Worm (Caenorhabditis elegans) whole organism, late embryonic: Measurements from ENCODE around the gene Y102A11A.1.

Experiments used
- Y22D7AL.16 ChIP-seq: sonication (generic microtip); optimal IDR thresholded peaks from 2 replicates; lab custom pipeline; 2016; ENCODE audit warnings: missing genetic modification characterization, missing compliant biosample characterization
- ceh-14 ChIP-seq: sonication (generic microtip); optimal IDR thresholded peaks from 2 replicates; lab custom pipeline; 2016; ENCODE audit warnings: missing genotype, missing genetic modification characterization, missing compliant biosample characterization
- ceh-30 ChIP-seq: fragments of 150-350 bp; optimal IDR thresholded peaks from 2 replicates; lab custom pipeline; 2014; ENCODE audit warnings: missing biosample characterization, missing genetic modification characterization
- ceh-34 ChIP-seq: sonication (generic microtip); optimal IDR thresholded peaks from 2 replicates; lab custom pipeline; 2016; ENCODE audit warnings: mild to moderate bottlenecking, missing genetic modification characterization, missing compliant biosample characterization
- ceh-6 ChIP-seq: fragments of 200-800 bp; sonication (Bioruptor generic); optimal IDR thresholded peaks from 2 replicates; lab custom pipeline; 2018; ENCODE audit warnings: mild to moderate bottlenecking, missing genetic modification characterization, missing compliant biosample characterization
- che-1 ChIP-seq: sonication (generic microtip); optimal IDR thresholded peaks from 2 replicates; lab custom pipeline; 2016; ENCODE audit warnings: mild to moderate bottlenecking, missing genetic modification characterization, missing compliant biosample characterization
- dmd-4 ChIP-seq: sonication (generic microtip); optimal IDR thresholded peaks from 2 replicates; lab custom pipeline; 2016; ENCODE audit warnings: borderline replicate concordance, missing genetic modification characterization, missing compliant biosample characterization
- ets-4 ChIP-seq: sonication (generic microtip); optimal IDR thresholded peaks from 2 replicates; lab custom pipeline; 2016; ENCODE audit warnings: missing genetic modification characterization, missing compliant biosample characterization
- nfya-1 ChIP-seq: sonication (generic microtip); optimal IDR thresholded peaks from 2 replicates; lab custom pipeline; 2017; ENCODE audit warnings: missing genetic modification characterization, mild to moderate bottlenecking, missing compliant biosample characterization, antibody characterized with exemption, moderate library complexity
- nhr-11 ChIP-seq: fragments of 150-350 bp; optimal IDR thresholded peaks from 2 replicates; lab custom pipeline; 2014; ENCODE audit warnings: missing biosample characterization, missing genetic modification characterization
- pqm-1 ChIP-seq: sonication (generic microtip); optimal IDR thresholded peaks from 2 replicates; lab custom pipeline; 2016; ENCODE audit warnings: missing genetic modification characterization, missing compliant biosample characterization
- ttx-3 ChIP-seq: sonication (generic microtip); optimal IDR thresholded peaks from 2 replicates; lab custom pipeline; 2016; ENCODE audit warnings: missing genetic modification reagents, missing genetic modification characterization, missing compliant biosample characterization

DNA sequence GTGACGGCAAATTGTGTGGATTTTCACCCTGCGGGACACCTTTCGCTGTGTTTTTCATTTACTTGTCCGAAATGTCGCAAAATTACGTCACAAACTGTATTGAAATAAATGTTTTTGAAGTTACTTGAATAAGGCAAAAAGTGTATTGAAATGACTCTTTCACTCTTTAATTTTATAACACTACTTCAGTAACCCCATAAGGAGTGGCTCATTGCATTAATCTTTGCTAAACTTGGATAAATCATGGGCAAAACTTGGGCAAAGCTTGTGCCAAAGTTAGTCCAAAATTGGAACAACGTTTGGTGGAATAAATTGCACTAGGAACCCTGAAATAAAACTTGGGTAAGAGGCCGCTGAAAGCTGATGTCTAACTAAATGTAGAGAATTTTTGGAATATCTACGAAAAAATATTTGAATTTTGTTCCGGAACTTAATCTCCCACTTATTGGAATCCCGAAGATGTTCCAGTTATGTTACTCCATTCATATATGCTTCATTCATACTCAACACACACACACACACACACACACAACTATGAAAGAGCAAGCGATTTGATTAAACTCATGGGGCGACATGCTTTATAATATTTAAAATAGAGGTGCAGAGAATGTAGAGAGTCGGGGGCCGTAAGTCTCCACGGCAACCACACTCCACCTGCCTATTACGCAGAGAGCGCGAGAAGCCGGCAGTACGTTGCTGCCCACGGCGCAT, 39.0 kb upstream of the Y102A11A.1 start, which contains the start of gene Y102A11A.9:
- TF ChIP-seq ceh-6 (GFP tag; lab: Kevin White, UChicago) (no peak), dmd-4 (tag; lab: Kevin White, UChicago) (no peak), nfya-1 (tag; lab: Kevin White, UChicago) (no peak), che-1 (tag; lab: Kevin White, UChicago) (no peak), ceh-30 (tag; lab: Kevin White, UChicago) (no peak), nhr-11 (no peak), pqm-1 (tag; lab: Kevin White, UChicago) (no peak), ceh-14 (tag; lab: Kevin White, UChicago) (peak; percentile 17), ttx-3 (tag; lab: Kevin White, UChicago) (no peak), Y22D7AL.16 (tag; lab: Kevin White, UChicago) (no peak), ets-4 (tag; lab: Kevin White, UChicago) (no peak), ceh-34 (no peak)
